Worm (Caenorhabditis elegans) whole organism, late embryonic: ENCODE results near the gene gldc-1.

Experiments
- ama-1 ChIP-seq: fragments of 150-350 bp; optimal IDR thresholded peaks from 2 replicates; lab custom pipeline; 2014
- ceh-19 ChIP-seq: fragments of 200-800 bp; sonication (Bioruptor generic); optimal IDR thresholded peaks from 2 replicates; lab custom pipeline; 2018; ENCODE audit warnings: mild to moderate bottlenecking, missing genetic modification characterization, missing compliant biosample characterization
- ceh-48 ChIP-seq: sonication (generic microtip); optimal IDR thresholded peaks from 2 replicates; lab custom pipeline; 2016; ENCODE audit warnings: missing genetic modification characterization, inconsistent platforms, missing compliant biosample characterization
- elt-2 ChIP-seq: sonication (generic microtip); optimal IDR thresholded peaks from 2 replicates; lab custom pipeline; 2016; ENCODE audit warnings: missing genetic modification reagents, missing genetic modification characterization, missing compliant biosample characterization
- ets-4 ChIP-seq: sonication (generic microtip); optimal IDR thresholded peaks from 2 replicates; lab custom pipeline; 2016; ENCODE audit warnings: missing genetic modification characterization, missing compliant biosample characterization
- fkh-6 ChIP-seq: sonication (generic microtip); optimal IDR thresholded peaks from 2 replicates; lab custom pipeline; 2016; ENCODE audit warnings: missing genetic modification characterization, missing compliant biosample characterization
- hlh-15 ChIP-seq: sonication (generic microtip); optimal IDR thresholded peaks from 2 replicates; lab custom pipeline; 2016; ENCODE audit warnings: missing genetic modification characterization, missing compliant biosample characterization
- hlh-8 ChIP-seq: sonication (generic microtip); optimal IDR thresholded peaks from 2 replicates; lab custom pipeline; 2016; ENCODE audit warnings: missing genotype, missing genetic modification characterization, missing compliant biosample characterization
- pag-3 ChIP-seq: sonication (generic microtip); optimal IDR thresholded peaks from 2 replicates; lab custom pipeline; 2016; ENCODE audit warnings: missing compliant biosample characterization, missing genetic modification characterization, borderline replicate concordance
- pha-4 ChIP-seq: fragments of 150-350 bp; optimal IDR thresholded peaks from 2 replicates; lab custom pipeline; 2018; ENCODE audit warnings: missing biosample characterization, missing genetic modification reagents, missing genetic modification characterization
- tbx-7 ChIP-seq: sonication (generic microtip); optimal IDR thresholded peaks from 2 replicates; lab custom pipeline; 2016; ENCODE audit warnings: missing genotype, missing genetic modification characterization, missing compliant biosample characterization
- unc-55 ChIP-seq: sonication (generic microtip); optimal IDR thresholded peaks from 2 replicates; lab custom pipeline; 2017; ENCODE audit warnings: missing biosample characterization, missing genetic modification reagents, missing genetic modification characterization

DNA sequence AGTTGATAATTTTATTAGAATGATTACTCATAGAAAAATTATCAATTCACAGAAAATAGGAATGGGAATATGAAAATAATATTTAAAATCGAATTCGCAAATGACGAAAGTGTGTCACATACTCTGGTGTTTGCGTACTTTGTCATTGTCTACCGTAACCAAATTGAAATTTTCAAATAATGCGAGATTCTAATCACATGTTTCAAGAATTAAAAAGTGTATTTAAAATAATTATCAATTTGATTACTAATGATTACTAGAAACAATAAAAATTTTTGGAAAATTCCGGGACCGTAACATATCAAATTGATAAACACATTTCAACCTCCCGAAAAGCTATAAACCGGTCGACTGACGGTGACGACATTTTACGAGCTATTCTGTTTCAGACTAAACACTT lies 41.2 kb downstream of the gldc-1 start, which contains the start of the genes fbf-2 and nspg-3:
- TF ChIP-seq ama-1 (lab: Kevin White, UChicago) = no peak
- TF ChIP-seq tbx-7 (tag; lab: Kevin White, UChicago) = no peak
- no peak for TF ChIP-seq elt-2
- TF ChIP-seq pha-4 (tag; lab: Kevin White, UChicago) = no peak
- TF ChIP-seq hlh-8 (tag; lab: Kevin White, UChicago) = no peak
- no peak for TF ChIP-seq unc-55 (GFP tag; lab: Kevin White, UChicago)
- TF ChIP-seq fkh-6 (tag; lab: Kevin White, UChicago) = no peak
- TF ChIP-seq pag-3 = no peak
- TF ChIP-seq ets-4 = no peak
- TF ChIP-seq hlh-15 (tag; lab: Kevin White, UChicago) = no peak
- no peak for TF ChIP-seq ceh-48 (tag; lab: Kevin White, UChicago)
- no peak for TF ChIP-seq ceh-19 (GFP tag; lab: Kevin White, UChicago)
